Fruit fly (Drosophila melanogaster) whole organism, embryonic: ENCODE measurements around the gene sad.

Experiments
- Awh ChIP-seq: fragments of 200-800 bp; sonication (Bioruptor generic); IDR thresholded peaks from 2 replicates; pipeline ENCODE4, ENCODE4 v1.3.6; 2022; ENCODE audit warnings: missing biosample characterization, missing genetic modification characterization
- B-H2 ChIP-seq: fragments of 200-800 bp; sonication (Bioruptor generic); optimal IDR thresholded peaks from 2 replicates; lab custom pipeline; 2018; ENCODE audit warnings: missing biosample characterization, mild to moderate bottlenecking, missing genetic modification characterization
- BEAF-32 ChIP-seq: fragments of 200-800 bp; sonication (Bioruptor generic); optimal IDR thresholded peaks from 3 replicates; lab custom pipeline; 2017; ENCODE audit warnings: missing biosample characterization, missing genetic modification characterization, mild to moderate bottlenecking, moderate library complexity, missing genetic modification reagents
- Bgb ChIP-seq: fragments of 200-800 bp; sonication (Bioruptor generic); IDR thresholded peaks from 2 replicates; pipeline ENCODE4 v1.3.6; 2022; ENCODE audit warnings: missing biosample characterization, missing genetic modification characterization; ENCODE audit not compliant: partially characterized antibody
- Blimp-1 ChIP-seq: fragments of 200-800 bp; sonication (Bioruptor generic); optimal IDR thresholded peaks from 3 replicates; lab custom pipeline; 2018; ENCODE audit warnings: missing biosample characterization, missing genetic modification characterization, mild to moderate bottlenecking, moderate library complexity, missing genetic modification reagents
- CG12942 ChIP-seq: fragments of 200-800 bp; sonication (Bioruptor generic); optimal IDR thresholded peaks from 3 replicates; lab custom pipeline; 2016; ENCODE audit warnings: missing biosample characterization, missing genetic modification characterization
- CG14014 ChIP-seq: fragments of 200-800 bp; sonication (Bioruptor generic); IDR thresholded peaks from 2 replicates; pipeline ENCODE4 v1.3.6; 2022; ENCODE audit warnings: missing biosample characterization, missing genetic modification characterization
- CG14667 ChIP-seq: fragments of 200-800 bp; sonication (Bioruptor generic); IDR thresholded peaks from 2 replicates; pipeline ENCODE4 v1.3.6; 2022; ENCODE audit warnings: missing biosample characterization, missing genetic modification characterization
- CG16815 ChIP-seq: fragments of 200-800 bp; sonication (Bioruptor generic); optimal IDR thresholded peaks from 3 replicates; lab custom pipeline; 2017; ENCODE audit warnings: missing biosample characterization, mild to moderate bottlenecking, missing genetic modification characterization
- CG17328 ChIP-seq: fragments of 200-800 bp; sonication (Bioruptor generic); IDR thresholded peaks from 2 replicates; pipeline ENCODE4 v1.3.6; 2022; ENCODE audit warnings: missing biosample characterization, missing genetic modification characterization
- CG1792 ChIP-seq: fragments of 200-800 bp; sonication (Bioruptor generic); optimal IDR thresholded peaks from 2 replicates; lab custom pipeline; 2016; ENCODE audit warnings: missing biosample characterization, missing genetic modification characterization
- CG1832 ChIP-seq: fragments of 200-800 bp; sonication (Bioruptor generic); optimal IDR thresholded peaks from 2 replicates; lab custom pipeline; 2017; ENCODE audit warnings: missing biosample characterization, mild to moderate bottlenecking, missing genetic modification characterization, inconsistent platforms
- CG18764 ChIP-seq: fragments of 200-800 bp; sonication (Bioruptor generic); optimal IDR thresholded peaks from 3 replicates; lab custom pipeline; 2016; ENCODE audit warnings: missing biosample characterization, missing genetic modification characterization
- CG2116 ChIP-seq: fragments of 200-800 bp; sonication (Bioruptor generic); optimal IDR thresholded peaks from 3 replicates; lab custom pipeline; 2018; ENCODE audit warnings: missing biosample characterization, mild to moderate bottlenecking, missing genetic modification characterization
- CG34422 ChIP-seq: fragments of 200-800 bp; sonication (Bioruptor generic); IDR thresholded peaks from 3 replicates; pipeline ENCODE4 v1.3.6; 2022; ENCODE audit warnings: missing biosample characterization, missing genetic modification characterization
- CG42726 ChIP-seq: fragments of 200-800 bp; sonication (Bioruptor generic); IDR thresholded peaks from 2 replicates; pipeline ENCODE4 v1.3.6; 2022; ENCODE audit warnings: missing biosample characterization, missing genetic modification characterization; ENCODE audit not compliant: partially characterized antibody
- CG7271 ChIP-seq: fragments of 200-800 bp; sonication (Bioruptor generic); optimal IDR thresholded peaks from 2 replicates; lab custom pipeline; 2018; ENCODE audit warnings: missing biosample characterization, mild to moderate bottlenecking, missing genetic modification characterization, moderate library complexity
- CG7745 ChIP-seq: fragments of 200-800 bp; sonication (Bioruptor generic); optimal IDR thresholded peaks from 2 replicates; lab custom pipeline; 2018; ENCODE audit warnings: missing biosample characterization, mild to moderate bottlenecking, missing genetic modification characterization, moderate library complexity
- CG7786 ChIP-seq: fragments of 200-800 bp; sonication (Bioruptor generic); optimal IDR thresholded peaks from 2 replicates; lab custom pipeline; 2016; ENCODE audit warnings: missing biosample characterization, missing genetic modification characterization
- CG9797 ChIP-seq: fragments of 200-800 bp; sonication (Bioruptor generic); optimal IDR thresholded peaks from 3 replicates; lab custom pipeline; 2018; ENCODE audit warnings: missing biosample characterization, mild to moderate bottlenecking, missing genetic modification characterization
- CG9876 ChIP-seq: fragments of 200-800 bp; sonication (Bioruptor generic); optimal IDR thresholded peaks from 2 replicates; lab custom pipeline; 2016; ENCODE audit warnings: missing biosample characterization, missing genetic modification characterization
- CTCF ChIP-seq: fragments of 200-800 bp; sonication (Bioruptor generic); optimal IDR thresholded peaks from 2 replicates; lab custom pipeline; 2017; ENCODE audit warnings: missing biosample characterization, mild to moderate bottlenecking, missing genetic modification characterization, moderate library complexity
- CrebB ChIP-seq: fragments of 200-800 bp; sonication (Bioruptor generic); optimal IDR thresholded peaks from 3 replicates; lab custom pipeline; 2018; ENCODE audit warnings: missing biosample characterization, mild to moderate bottlenecking, missing genetic modification characterization
- Dip3 ChIP-seq: fragments of 200-800 bp; sonication (Bioruptor generic); optimal IDR thresholded peaks from 3 replicates; lab custom pipeline; 2016; ENCODE audit warnings: missing biosample characterization, missing genetic modification characterization
- GATAe ChIP-seq: fragments of 200-800 bp; sonication (Bioruptor generic); conservative IDR thresholded peaks from 2 replicates; pipeline ENCODE4 v1.3.6; 2022; ENCODE audit warnings: missing biosample characterization, missing genetic modification characterization
- Gsc ChIP-seq: fragments of 200-800 bp; sonication (Bioruptor generic); IDR thresholded peaks from 2 replicates; pipeline ENCODE4 v1.3.6; 2022; ENCODE audit warnings: missing biosample characterization, missing genetic modification characterization
- Hey ChIP-seq: fragments of 200-800 bp; sonication (Bioruptor generic); optimal IDR thresholded peaks from 3 replicates; lab custom pipeline; 2018; ENCODE audit warnings: missing biosample characterization, mild to moderate bottlenecking, missing genetic modification characterization
- Lhr ChIP-seq: fragments of 200-800 bp; sonication (Bioruptor generic); optimal IDR thresholded peaks from 3 replicates; lab custom pipeline; 2017; ENCODE audit warnings: mild to moderate bottlenecking, missing biosample characterization, missing genetic modification reagents, missing genetic modification characterization
- Lim3 ChIP-seq: fragments of 200-800 bp; sonication (Bioruptor generic); IDR thresholded peaks from 2 replicates; pipeline ENCODE4 v1.3.6; 2022; ENCODE audit warnings: missing biosample characterization, missing genetic modification characterization
- Nf-YC ChIP-seq: fragments of 200-800 bp; optimal IDR thresholded peaks from 3 replicates; lab custom pipeline; 2019; ENCODE audit warnings: missing biosample characterization, mild to moderate bottlenecking, missing genetic modification characterization, moderate library complexity
- PHDP ChIP-seq: fragments of 200-800 bp; sonication (Bioruptor generic); optimal IDR thresholded peaks from 3 replicates; lab custom pipeline; 2018; ENCODE audit warnings: missing biosample characterization, mild to moderate bottlenecking, missing genetic modification characterization, moderate library complexity
- Ptx1 ChIP-seq: fragments of 200-800 bp; sonication (Bioruptor generic); IDR thresholded peaks from 2 replicates; pipeline ENCODE4 v1.3.6; 2022; ENCODE audit warnings: missing biosample characterization, missing genetic modification characterization
- amos ChIP-seq: fragments of 200-800 bp; sonication (Bioruptor generic); IDR thresholded peaks from 2 replicates; pipeline ENCODE4 v1.3.6; 2022; ENCODE audit warnings: missing biosample characterization, missing genetic modification characterization; ENCODE audit not compliant: partially characterized antibody
- ash1 ChIP-seq: fragments of 200-800 bp; sonication (Bioruptor generic); optimal IDR thresholded peaks from 2 replicates; lab custom pipeline; 2018; ENCODE audit warnings: missing biosample characterization, mild to moderate bottlenecking, missing genetic modification characterization
- br ChIP-seq: fragments of >200 bp; optimal IDR thresholded peaks from 2 replicates; lab custom pipeline; 2017
- crol ChIP-seq: fragments of 200-800 bp; sonication (Bioruptor generic); IDR thresholded peaks from 2 replicates; pipeline ENCODE4 v1.3.6; 2022; ENCODE audit warnings: missing biosample characterization, missing genetic modification characterization
- dimm ChIP-seq: fragments of 200-800 bp; sonication (Bioruptor generic); IDR thresholded peaks from 2 replicates; pipeline ENCODE4 v1.3.6; 2022; ENCODE audit warnings: missing biosample characterization, missing genetic modification characterization
- ewg ChIP-seq: fragments of 200-800 bp; sonication (Bioruptor generic); optimal IDR thresholded peaks from 3 replicates; lab custom pipeline; 2017; ENCODE audit warnings: mild to moderate bottlenecking, missing biosample characterization, missing genetic modification reagents, missing genetic modification characterization
- fd3F ChIP-seq: fragments of 200-800 bp; sonication (Bioruptor generic); optimal IDR thresholded peaks from 2 replicates; lab custom pipeline; 2018; ENCODE audit warnings: missing biosample characterization, mild to moderate bottlenecking, missing genetic modification characterization, moderate library complexity
- ftz-f1 ChIP-seq: fragments of 200-800 bp; sonication (Bioruptor generic); optimal IDR thresholded peaks from 2 replicates; lab custom pipeline; 2016; ENCODE audit warnings: missing biosample characterization, missing genetic modification characterization
- hb ChIP-seq: fragments of 200-800 bp; sonication (Bioruptor generic); IDR thresholded peaks from 3 replicates; pipeline ENCODE4 v1.3.6; 2022; ENCODE audit warnings: missing biosample characterization, missing genetic modification characterization; ENCODE audit not compliant: partially characterized antibody
- her ChIP-seq: fragments of 200-800 bp; sonication (Bioruptor generic); optimal IDR thresholded peaks from 2 replicates; lab custom pipeline; 2016; ENCODE audit warnings: missing biosample characterization, missing genetic modification characterization
- hth ChIP-seq: fragments of >200 bp; optimal IDR thresholded peaks from 2 replicates; lab custom pipeline; 2017; ENCODE audit warnings: inconsistent platforms
- kah ChIP-seq: fragments of 200-800 bp; sonication (Bioruptor generic); optimal IDR thresholded peaks from 2 replicates; lab custom pipeline; 2018; ENCODE audit warnings: missing biosample characterization, mild to moderate bottlenecking, missing genetic modification characterization
- pb ChIP-seq: fragments of 200-800 bp; sonication (Bioruptor generic); optimal IDR thresholded peaks from 3 replicates; lab custom pipeline; 2016; ENCODE audit warnings: missing biosample characterization, missing genetic modification characterization
- sens ChIP-seq: fragments of 200-800 bp; sonication (Bioruptor generic); peaks from one replicate; lab custom pipeline; 2016; ENCODE audit warnings: missing biosample characterization, missing genetic modification characterization
- sens-2 ChIP-seq: fragments of 200-800 bp; sonication (Bioruptor generic); IDR thresholded peaks from 2 replicates; pipeline ENCODE4 v1.3.6; 2022; ENCODE audit warnings: missing biosample characterization, missing genetic modification characterization
- tx ChIP-seq: fragments of 200-800 bp; sonication (Bioruptor generic); optimal IDR thresholded peaks from 2 replicates; lab custom pipeline; 2016; ENCODE audit warnings: missing biosample characterization, missing genetic modification characterization
- vnd ChIP-seq: fragments of 200-800 bp; sonication (Bioruptor generic); IDR thresholded peaks from 3 replicates; pipeline ENCODE4 v1.3.6; 2022; ENCODE audit warnings: missing biosample characterization, missing genetic modification characterization; ENCODE audit not compliant: partially characterized antibody

The sad gene

DNA sequence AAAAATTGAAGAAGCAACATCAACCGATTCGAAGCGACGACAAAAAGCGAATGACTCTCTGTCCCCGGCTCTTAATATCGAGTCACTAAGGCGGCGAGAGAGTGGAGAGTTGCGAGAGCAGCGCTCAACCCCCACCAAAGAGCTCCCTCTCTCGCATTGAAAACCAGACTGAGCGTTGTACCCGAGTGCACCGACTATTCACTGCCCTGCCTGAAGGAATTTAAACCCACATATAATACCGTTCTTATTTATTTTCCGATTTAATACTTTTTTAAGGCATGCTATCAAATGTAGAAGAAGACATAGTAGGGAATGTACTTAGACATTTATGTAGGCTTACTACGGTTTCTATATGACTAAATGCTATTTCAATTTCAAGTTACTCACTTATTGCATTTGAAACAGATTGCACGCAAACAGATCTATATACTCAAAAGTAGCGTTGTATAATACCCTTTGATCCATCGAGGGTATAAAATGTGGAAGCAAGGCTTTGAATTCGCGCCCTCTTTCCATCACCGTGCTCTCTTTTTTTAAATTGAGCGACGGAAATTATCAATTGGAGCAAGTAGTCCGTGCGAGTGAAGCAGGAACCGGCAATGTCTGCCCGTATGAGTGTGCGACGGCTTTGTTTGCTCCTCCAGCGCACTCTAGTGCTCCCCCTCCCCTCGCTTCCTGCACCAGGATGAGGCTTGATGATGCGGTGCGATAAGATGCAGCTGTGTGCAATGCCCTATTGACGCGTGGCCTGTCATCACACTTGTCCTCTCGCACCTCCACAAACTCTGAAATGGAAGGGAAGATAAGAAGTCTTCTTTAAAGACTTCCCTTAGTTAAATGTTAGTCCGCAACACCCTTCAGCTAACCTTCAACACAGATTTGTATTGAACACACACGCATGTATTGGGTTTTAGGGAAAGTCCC lies 10.3 kb downstream of the sad start, which contains the start of gene mthl5 (continued):
- TF ChIP-seq fd3F (GFP tag; lab: Kevin White, UChicago) (peak; percentile 59), CG7786 (GFP tag; lab: Kevin White, UChicago) (peak; percentile 71), CG7745 (no peak), CG9797 (GFP tag; lab: Kevin White, UChicago) (no peak), CTCF (GFP tag; lab: Kevin White, UChicago) (peak; percentile 7), sens (GFP tag; lab: Kevin White, UChicago) (peak; percentile 96), tx (peak; percentile 79), Hey (tag; lab: Kevin White, UChicago) (no peak), CG7271 (no peak), ftz-f1 (GFP tag; lab: Kevin White, UChicago) (no peak), ewg (GFP tag; lab: Kevin White, UChicago) (peak; percentile 60), dimm (GFP tag; lab: Robert Waterston, UW) (0 out of 2 replicates have a peak, but pooled peaks have one; percentile 32), amos (GFP tag; lab: Robert Waterston, UW) (no peak), CG14667 (peak; percentile 64), Lim3 (GFP tag; lab: Robert Waterston, UW) (peak; percentile 44; the same call in 1 of the 2 replicates), Awh (GFP tag; lab: Robert Waterston, UW) (0 out of 2 replicates have a peak, but pooled peaks have one; percentile 61), GATAe (0 out of 2 replicates have a peak, but pooled peaks have one; percentile 14), CG9876 (GFP tag; lab: Kevin White, UChicago) (peak; percentile 59), vnd (no peak), CrebB (tag; lab: Kevin White, UChicago) (peak; percentile 42), hb (GFP tag; lab: Robert Waterston, UW) (no peak), B-H2 (GFP tag; lab: Kevin White, UChicago) (no peak), CG17328 (GFP tag; lab: Robert Waterston, UW) (peak; percentile 74), CG34422 (peak; percentile 46; the same call in 2 of the 3 replicates), Ptx1 (GFP tag; lab: Robert Waterston, UW) (peak; percentile 84), br (lab: Kevin White, UChicago) (no peak), Lhr (GFP tag; lab: Kevin White, UChicago) (peak; percentile 44), Nf-YC (tag; lab: Kevin White, UChicago) (no peak), Gsc (GFP tag; lab: Robert Waterston, UW) (peak; percentile 55), hth (lab: Kevin White, UChicago) (no peak), CG1792 (GFP tag; lab: Kevin White, UChicago) (peak; percentile 49), her (GFP tag; lab: Kevin White, UChicago) (peak; percentile 68), sens-2 (GFP tag; lab: Robert Waterston, UW) (peak; percentile 58), CG12942 (GFP tag; lab: Kevin White, UChicago) (peak; percentile 70), CG42726 (no peak), CG16815 (peak; percentile 86), kah (GFP tag; lab: Kevin White, UChicago) (peak; percentile 55), pb (GFP tag; lab: Kevin White, UChicago) (no peak), Bgb (GFP tag; lab: Robert Waterston, UW) (no peak; the same call in 1 of the 2 replicates), CG14014 (GFP tag; lab: Robert Waterston, UW) (peak; percentile 56), CG2116 (GFP tag; lab: Kevin White, UChicago) (peak; percentile 22), Dip3 (GFP tag; lab: Kevin White, UChicago) (peak; percentile 54), Blimp-1 (GFP tag; lab: Kevin White, UChicago) (peak; percentile 67), PHDP (tag; lab: Kevin White, UChicago) (peak; percentile 81), ash1 (GFP tag; lab: Kevin White, UChicago) (no peak), CG1832 (GFP tag; lab: Kevin White, UChicago) (no peak), crol (GFP tag; lab: Robert Waterston, UW) (peak; percentile 10; the same call in 1 of the 2 replicates), CG18764 (GFP tag; lab: Kevin White, UChicago) (peak; percentile 39), BEAF-32 (GFP tag; lab: Kevin White, UChicago) (no peak)
